Worm (Caenorhabditis elegans): ENCODE data around the gene C49A9.2.

DNA sequence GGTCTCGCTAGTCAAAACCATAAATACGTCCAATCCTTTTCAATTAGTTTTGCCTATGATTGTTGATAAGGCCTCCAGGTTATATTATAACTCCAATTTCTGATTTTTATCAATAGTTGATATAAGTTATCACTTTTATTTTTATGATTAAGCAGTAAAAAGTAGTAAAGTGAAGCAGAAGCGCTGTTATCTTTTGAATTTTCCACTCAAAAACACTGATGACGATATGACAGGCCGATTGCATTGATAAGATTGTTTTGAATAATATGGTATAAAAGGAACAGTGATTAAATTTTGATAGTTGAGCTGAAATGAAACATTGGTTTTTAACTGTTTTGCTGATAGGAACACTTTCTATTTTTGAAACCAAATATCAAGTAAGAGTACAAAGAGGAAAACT lies 39.7 kb upstream of the C49A9.2 start, which contains the start of gene asp-9:
- TF ChIP-seq W03F9.2 (tag; optimal IDR thresholded peaks at IDR 0.05) (no peak), him-1 (tag; optimal IDR thresholded peaks at IDR 0.05) (no peak), dao-5 (tag; optimal IDR thresholded peaks at IDR 0.05) (no peak)
